Worm (Caenorhabditis elegans): ENCODE results near the gene R13H9.6.

R13H9.6 gene

DNA sequence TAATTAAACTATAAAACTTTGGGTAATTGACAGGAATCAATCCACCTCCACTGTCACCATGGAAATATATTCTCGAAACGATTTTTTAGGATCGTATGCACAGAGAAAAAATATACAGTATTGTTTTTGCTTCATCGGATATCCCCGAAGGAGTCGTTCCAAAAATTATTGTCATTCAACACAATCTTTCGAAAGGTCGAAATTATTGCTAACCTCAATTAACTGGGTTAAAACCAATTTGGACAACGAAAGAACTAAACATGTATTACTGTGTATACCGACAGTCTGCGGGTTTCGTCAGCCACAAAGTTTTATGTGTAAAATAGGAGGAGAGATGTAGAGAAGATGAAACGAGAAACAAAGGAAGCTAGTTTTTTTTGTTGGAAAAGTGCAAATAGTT is 5.1 kb downstream of the R13H9.6 start (continued):
- TF ChIP-seq mep-1 (tag; optimal IDR thresholded peaks at IDR 0.05), result no peak
- TF ChIP-seq daf-12 (tag; optimal IDR thresholded peaks at IDR 0.05), result no peak
- TF ChIP-seq dpl-1 (GFP tag; optimal IDR thresholded peaks at IDR 0.05), result no peak
- no peak for TF ChIP-seq zfp-2 (tag; optimal IDR thresholded peaks at IDR 0.05)
- TF ChIP-seq fos-1 (tag; optimal IDR thresholded peaks at IDR 0.05), result no peak
- no peak for TF ChIP-seq hmg-1.1 (GFP tag; IDR thresholded peaks at IDR 0.05)
- no peak for TF ChIP-seq ces-1 (GFP tag; optimal IDR thresholded peaks at IDR 0.05)
- TF ChIP-seq hif-1 (tag; optimal IDR thresholded peaks at IDR 0.05), result no peak
- TF ChIP-seq R02D3.7 (tag; optimal IDR thresholded peaks at IDR 0.05), result no peak
- no peak for TF ChIP-seq cey-2 (tag; optimal IDR thresholded peaks at IDR 0.05; ENCODE audit: borderline replicate concordance, insufficient read depth)
- no peak for TF ChIP-seq lin-15B (tag; optimal IDR thresholded peaks at IDR 0.05)
- peak; percentile 50 for TF ChIP-seq nhr-102 (tag; optimal IDR thresholded peaks at IDR 0.05)
- TF ChIP-seq spr-1 (tag; optimal IDR thresholded peaks at IDR 0.05), result no peak
- TF ChIP-seq F49E8.2 (tag; optimal IDR thresholded peaks at IDR 0.05; ENCODE audit: borderline replicate concordance), result peak; percentile 1
- no peak for TF ChIP-seq lsy-2 (tag; optimal IDR thresholded peaks at IDR 0.05)
- no peak for TF ChIP-seq nhr-11 (tag; optimal IDR thresholded peaks at IDR 0.05)
- TF ChIP-seq spr-3 (GFP tag; optimal IDR thresholded peaks at IDR 0.05), result no peak
- peak; percentile 5 for TF ChIP-seq hlh-11 (tag; optimal IDR thresholded peaks at IDR 0.05)
- TF ChIP-seq ctbp-1 (GFP tag; IDR thresholded peaks at IDR 0.05), result no peak
- TF ChIP-seq D1046.2 (GFP tag; IDR thresholded peaks at IDR 0.05), result no peak
- no peak for TF ChIP-seq nhr-10 (tag; optimal IDR thresholded peaks at IDR 0.05)
- no peak for TF ChIP-seq ceh-44 (GFP tag; IDR thresholded peaks at IDR 0.05)
- no peak for TF ChIP-seq unc-62 (GFP tag; optimal IDR thresholded peaks at IDR 0.05 in 1 of 2)
- no peak for TF ChIP-seq unc-62 (tag; optimal IDR thresholded peaks at IDR 0.05)
- TF ChIP-seq dmd-9 (GFP tag; IDR thresholded peaks at IDR 0.05), result no peak
- TF ChIP-seq ztf-11 (tag; optimal IDR thresholded peaks at IDR 0.05), result no peak
- no peak for TF ChIP-seq ceh-32 (tag; optimal IDR thresholded peaks at IDR 0.05; ENCODE audit: poor library complexity)
- no peak for TF ChIP-seq vab-7 (GFP tag; IDR thresholded peaks at IDR 0.05)
- TF ChIP-seq F37D6.2 (tag; optimal IDR thresholded peaks at IDR 0.05), result no peak
- no peak for TF ChIP-seq gei-8 (GFP tag; optimal IDR thresholded peaks at IDR 0.05)
- no peak for TF ChIP-seq dmd-8 (GFP tag; IDR thresholded peaks at IDR 0.05)
- TF ChIP-seq nhr-41 (GFP tag; IDR thresholded peaks at IDR 0.05), result no peak
- TF ChIP-seq unc-130 (GFP tag; optimal IDR thresholded peaks at IDR 0.05), result peak; percentile 29
- no peak for TF ChIP-seq ama-1 (optimal IDR thresholded peaks at IDR 0.05)
- no peak for TF ChIP-seq ceh-62 (tag; optimal IDR thresholded peaks at IDR 0.05)
- no peak for TF ChIP-seq Y5F2A.4 (GFP tag; optimal IDR thresholded peaks at IDR 0.05)
- no peak for TF ChIP-seq aly-2 (tag; optimal IDR thresholded peaks at IDR 0.05)
- no peak for TF ChIP-seq egl-27 (tag; optimal IDR thresholded peaks at IDR 0.05)
- TF ChIP-seq nhr-28 (tag; optimal IDR thresholded peaks at IDR 0.05), result no peak
- TF ChIP-seq Y48G9A.11 (GFP tag; IDR thresholded peaks at IDR 0.05), result 0 out of 2 replicates have a peak, but pooled peaks have one; percentile 16
- TF ChIP-seq lim-7 (GFP tag; IDR thresholded peaks at IDR 0.05), result no peak
- no peak for TF ChIP-seq rbr-2 (tag; optimal IDR thresholded peaks at IDR 0.05)
- no peak for TF ChIP-seq lir-3 (tag; optimal IDR thresholded peaks at IDR 0.05)
- no peak for TF ChIP-seq mdl-1 (tag; optimal IDR thresholded peaks at IDR 0.05)
- no peak for TF ChIP-seq saeg-2 (GFP tag; IDR thresholded peaks at IDR 0.05)
- no peak for TF ChIP-seq mxl-2 (GFP tag; conservative IDR thresholded peaks at IDR 0.05)
- TF ChIP-seq ceh-28 (tag; optimal IDR thresholded peaks at IDR 0.05), result no peak
- TF ChIP-seq sdz-12 (GFP tag; optimal IDR thresholded peaks at IDR 0.05), result no peak
- TF ChIP-seq daf-16 (GFP tag; optimal IDR thresholded peaks at IDR 0.05), result no peak
- TF ChIP-seq daf-16 (tag; optimal IDR thresholded peaks at IDR 0.05), result no peak
- TF ChIP-seq lin-13 (GFP tag; optimal IDR thresholded peaks at IDR 0.05), result no peak
- no peak for TF ChIP-seq jun-1 (tag; optimal IDR thresholded peaks at IDR 0.05)
- TF ChIP-seq nhr-25 (tag; optimal IDR thresholded peaks at IDR 0.05; ENCODE audit: borderline replicate concordance, insufficient read depth), result no peak
